Fruit fly (Drosophila melanogaster) whole organism, embryonic: Measurements from ENCODE around the gene CG11309.

Experiments
- Atf3 ChIP-seq: fragments of 200-800 bp; sonication (Bioruptor generic); optimal IDR thresholded peaks from 3 replicates; lab custom pipeline; 2016; ENCODE audit warnings: missing biosample characterization, missing genetic modification characterization
- CG12769 ChIP-seq: fragments of 200-800 bp; sonication (Bioruptor generic); optimal IDR thresholded peaks from 2 replicates; lab custom pipeline; 2019; ENCODE audit warnings: missing biosample characterization, mild to moderate bottlenecking, missing genetic modification characterization, moderate library complexity
- CG13424 ChIP-seq: fragments of 200-800 bp; sonication (Bioruptor generic); optimal IDR thresholded peaks from 2 replicates; lab custom pipeline; 2019; ENCODE audit warnings: missing biosample characterization, mild to moderate bottlenecking, missing genetic modification characterization, moderate library complexity
- CG14710 ChIP-seq: fragments of 200-800 bp; sonication (Bioruptor generic); optimal IDR thresholded peaks from 3 replicates; lab custom pipeline; 2019; ENCODE audit warnings: missing biosample characterization, mild to moderate bottlenecking, missing genetic modification characterization, moderate library complexity
- CG15514 ChIP-seq: fragments of 200-800 bp; sonication (Bioruptor generic); optimal IDR thresholded peaks from 3 replicates; lab custom pipeline; 2017; ENCODE audit warnings: missing biosample characterization, missing genetic modification characterization, mild to moderate bottlenecking, moderate library complexity, missing genetic modification reagents
- CG1603 ChIP-seq: fragments of 200-800 bp; sonication (Bioruptor generic); optimal IDR thresholded peaks from 2 replicates; lab custom pipeline; 2019; ENCODE audit warnings: missing biosample characterization, mild to moderate bottlenecking, missing genetic modification characterization, moderate library complexity
- CG17361 ChIP-seq: fragments of 200-800 bp; sonication (Bioruptor generic); IDR thresholded peaks from 3 replicates; pipeline ENCODE4 v1.3.6; 2022; ENCODE audit warnings: missing biosample characterization, missing genetic modification characterization
- CG17385 ChIP-seq: fragments of 200-800 bp; sonication (Bioruptor generic); optimal IDR thresholded peaks from 3 replicates; lab custom pipeline; 2018; ENCODE audit warnings: missing biosample characterization, mild to moderate bottlenecking, missing genetic modification characterization
- CG2889 ChIP-seq: fragments of 200-800 bp; sonication (Bioruptor generic); IDR thresholded peaks from 3 replicates; pipeline ENCODE4 v1.3.6; 2022; ENCODE audit warnings: missing biosample characterization, missing genetic modification characterization
- CG30403 ChIP-seq: fragments of 200-800 bp; sonication (Bioruptor generic); optimal IDR thresholded peaks from 3 replicates; lab custom pipeline; 2016; ENCODE audit warnings: missing biosample characterization, missing genetic modification characterization
- CG31224 ChIP-seq: fragments of 200-800 bp; sonication (Bioruptor generic); IDR thresholded peaks from 2 replicates; pipeline ENCODE4 v1.3.6; 2022; ENCODE audit warnings: missing biosample characterization, missing genetic modification characterization
- CG31441 ChIP-seq: fragments of 200-800 bp; sonication (Bioruptor generic); IDR thresholded peaks from 2 replicates; pipeline ENCODE4 v1.3.6; 2022; ENCODE audit warnings: missing biosample characterization, missing genetic modification characterization
- CG3163 ChIP-seq: fragments of 200-800 bp; sonication (Bioruptor generic); optimal IDR thresholded peaks from 3 replicates; lab custom pipeline; 2016; ENCODE audit warnings: missing biosample characterization, missing genetic modification characterization
- CG3281 ChIP-seq: fragments of 200-800 bp; sonication (Bioruptor generic); optimal IDR thresholded peaks from 3 replicates; lab custom pipeline; 2017; ENCODE audit warnings: missing biosample characterization, mild to moderate bottlenecking, missing genetic modification characterization
- CG4820 ChIP-seq: fragments of 200-800 bp; sonication (Bioruptor generic); optimal IDR thresholded peaks from 3 replicates; lab custom pipeline; 2016; ENCODE audit warnings: missing biosample characterization, missing genetic modification characterization
- CG8290 ChIP-seq, 3 experiments: fragments of 200-800 bp; sonication (Bioruptor generic); optimal IDR thresholded peaks; 2 replicates each; lab custom pipeline; 2016 to 2019; ENCODE audit warnings: missing biosample characterization in 3 of 3, missing genetic modification characterization in 3 of 3, mild to moderate bottlenecking in 2 of 3, moderate library complexity in 1 of 3
- CG8388 ChIP-seq: fragments of 200-800 bp; sonication (Bioruptor generic); optimal IDR thresholded peaks from 2 replicates; lab custom pipeline; 2019; ENCODE audit warnings: missing biosample characterization, mild to moderate bottlenecking, missing genetic modification characterization, moderate library complexity
- Dfd ChIP-seq, 2 experiments: fragments of >200 bp; optimal IDR thresholded peaks; 2 replicates each; lab custom pipeline; 2017; ENCODE audit warnings: missing biosample characterization in 2 of 2, missing genetic modification characterization in 2 of 2
- Eip74EF ChIP-seq, 2 experiments: fragments of 200-800 bp in 1 of 2; fragments of >200 bp in 1 of 2; sonication (Bioruptor generic) in 1 of 2; optimal IDR thresholded peaks; 2 replicates each; lab custom pipeline; 2017 to 2019; ENCODE audit warnings: missing biosample characterization in 2 of 2, missing genetic modification characterization in 2 of 2, mild to moderate bottlenecking in 1 of 2, moderate library complexity in 1 of 2
- Ets97D ChIP-seq: fragments of 200-800 bp; sonication (Bioruptor generic); optimal IDR thresholded peaks from 3 replicates; lab custom pipeline; 2016; ENCODE audit warnings: missing biosample characterization, missing genetic modification characterization
- Fer3 ChIP-seq: fragments of 200-800 bp; sonication (Bioruptor generic); optimal IDR thresholded peaks from 2 replicates; lab custom pipeline; 2018; ENCODE audit warnings: missing biosample characterization, mild to moderate bottlenecking, missing genetic modification characterization, moderate library complexity
- HLH3B ChIP-seq: fragments of 200-800 bp; sonication (Bioruptor generic); IDR thresholded peaks from 2 replicates; pipeline ENCODE4 v1.3.6; 2022; ENCODE audit warnings: missing biosample characterization, missing genetic modification characterization
- Kr ChIP-seq: fragments of 200-800 bp; sonication (Bioruptor generic); optimal IDR thresholded peaks from 2 replicates; lab custom pipeline; 2017; ENCODE audit warnings: missing biosample characterization, mild to moderate bottlenecking, missing genetic modification characterization
- Optix ChIP-seq: fragments of 200-800 bp; sonication (Bioruptor generic); IDR thresholded peaks from 3 replicates; pipeline ENCODE4 v1.3.6; 2022; ENCODE audit warnings: missing biosample characterization, missing genetic modification characterization
- Six4 ChIP-seq: fragments of 200-800 bp; sonication (Bioruptor generic); optimal IDR thresholded peaks from 2 replicates; lab custom pipeline; 2016; ENCODE audit warnings: missing biosample characterization, missing genetic modification characterization
- Usf ChIP-seq: fragments of 200-800 bp; sonication (Bioruptor generic); optimal IDR thresholded peaks from 2 replicates; lab custom pipeline; 2017; ENCODE audit warnings: missing genotype, missing biosample characterization, missing genetic modification characterization
- Xbp1 ChIP-seq: fragments of 200-800 bp; sonication (Bioruptor generic); optimal IDR thresholded peaks from 3 replicates; lab custom pipeline; 2016; ENCODE audit warnings: missing biosample characterization, mild to moderate bottlenecking, missing genetic modification characterization
- YL-1 ChIP-seq: fragments of 200-800 bp; sonication (Bioruptor generic); optimal IDR thresholded peaks from 3 replicates; lab custom pipeline; 2017; ENCODE audit warnings: missing biosample characterization, mild to moderate bottlenecking, missing genetic modification characterization
- abd-A ChIP-seq: fragments of 200-800 bp; sonication (Bioruptor generic); optimal IDR thresholded peaks from 3 replicates; lab custom pipeline; 2019; ENCODE audit warnings: missing biosample characterization, mild to moderate bottlenecking, missing genetic modification characterization, moderate library complexity
- ara ChIP-seq: fragments of 200-800 bp; sonication (Bioruptor generic); IDR thresholded peaks from 2 replicates; pipeline ENCODE4 v1.3.6; 2022; ENCODE audit warnings: missing biosample characterization, missing genetic modification characterization
- danr ChIP-seq: fragments of 200-800 bp; sonication (Bioruptor generic); IDR thresholded peaks from 2 replicates; pipeline ENCODE4 v1.3.6; 2022; ENCODE audit warnings: missing biosample characterization, missing genetic modification characterization
- esg ChIP-seq: fragments of 200-800 bp; sonication (Bioruptor generic); conservative IDR thresholded peaks from 2 replicates; pipeline ENCODE4 v1.3.6; 2022; ENCODE audit warnings: missing biosample characterization, missing genetic modification characterization
- exex ChIP-seq: fragments of 200-800 bp; sonication (Bioruptor generic); optimal IDR thresholded peaks from 4 replicates; lab custom pipeline; 2018; ENCODE audit warnings: missing biosample characterization, mild to moderate bottlenecking, missing genetic modification characterization, moderate library complexity
- grau ChIP-seq: fragments of 200-800 bp; optimal IDR thresholded peaks from 3 replicates; lab custom pipeline; 2019; ENCODE audit warnings: missing biosample characterization, mild to moderate bottlenecking, missing genetic modification characterization, moderate library complexity
- gro ChIP-seq: fragments of 200-800 bp; sonication (Bioruptor generic); optimal IDR thresholded peaks from 2 replicates; lab custom pipeline; 2016; ENCODE audit warnings: missing biosample characterization, missing genetic modification characterization
- gsb ChIP-seq: fragments of 200-800 bp; sonication (Bioruptor generic); IDR thresholded peaks from 2 replicates; pipeline ENCODE4 v1.3.6; 2022; ENCODE audit warnings: missing biosample characterization, missing genetic modification characterization
- lbe ChIP-seq: fragments of 200-800 bp; sonication (Bioruptor generic); optimal IDR thresholded peaks from 2 replicates; lab custom pipeline; 2016; ENCODE audit warnings: missing biosample characterization, mild to moderate bottlenecking, missing genetic modification characterization
- nerfin-1 ChIP-seq: fragments of 200-800 bp; sonication (Bioruptor generic); optimal IDR thresholded peaks from 3 replicates; lab custom pipeline; 2019; ENCODE audit warnings: missing biosample characterization, mild to moderate bottlenecking, missing genetic modification characterization, moderate library complexity
- pnt ChIP-seq: fragments of 200-800 bp; sonication (Bioruptor generic); optimal IDR thresholded peaks from 3 replicates; lab custom pipeline; 2016; ENCODE audit warnings: missing biosample characterization, missing genetic modification characterization
- pum ChIP-seq: fragments of 200-800 bp; sonication (Bioruptor generic); optimal IDR thresholded peaks from 2 replicates; lab custom pipeline; 2016; ENCODE audit warnings: missing biosample characterization, missing genetic modification characterization
- repo ChIP-seq: fragments of 200-800 bp; sonication (Bioruptor generic); optimal IDR thresholded peaks from 2 replicates; lab custom pipeline; 2016; ENCODE audit warnings: missing biosample characterization, missing genetic modification characterization
- sd ChIP-seq: fragments of 200-800 bp; sonication (Bioruptor generic); optimal IDR thresholded peaks from 3 replicates; lab custom pipeline; 2018; ENCODE audit warnings: missing biosample characterization, mild to moderate bottlenecking, missing genetic modification characterization, moderate library complexity
- sens-2 ChIP-seq: fragments of 200-800 bp; sonication (Bioruptor generic); IDR thresholded peaks from 2 replicates; pipeline ENCODE4 v1.3.6; 2022; ENCODE audit warnings: missing biosample characterization, missing genetic modification characterization
- shn ChIP-seq: fragments of 200-800 bp; sonication (Bioruptor generic); optimal IDR thresholded peaks from 3 replicates; lab custom pipeline; 2016; ENCODE audit warnings: missing biosample characterization, missing genetic modification characterization
- slbo ChIP-seq: fragments of 200-800 bp; sonication (Bioruptor generic); IDR thresholded peaks from 2 replicates; pipeline ENCODE4 v1.3.6; 2022; ENCODE audit warnings: missing biosample characterization, missing genetic modification characterization
- sr ChIP-seq: fragments of 200-800 bp; sonication (Bioruptor generic); IDR thresholded peaks from 3 replicates; pipeline ENCODE4 v1.3.6; 2022; ENCODE audit warnings: missing biosample characterization, missing genetic modification characterization
- tll ChIP-seq, 2 experiments: fragments of 200-800 bp in 1 of 2; fragments of >200 bp in 1 of 2; sonication (Bioruptor generic) in 1 of 2; optimal IDR thresholded peaks; 2 replicates each; lab custom pipeline; 2017 to 2019; ENCODE audit warnings: missing biosample characterization in 2 of 2, missing genetic modification characterization in 2 of 2, mild to moderate bottlenecking in 1 of 2, moderate library complexity in 1 of 2
- toy ChIP-seq: fragments of 200-800 bp; sonication (Bioruptor generic); IDR thresholded peaks from 2 replicates; pipeline ENCODE4 v1.3.6; 2022; ENCODE audit warnings: missing biosample characterization, missing genetic modification characterization
- tup ChIP-seq: fragments of 200-800 bp; sonication (Bioruptor generic); optimal IDR thresholded peaks from 2 replicates; lab custom pipeline; 2016; ENCODE audit warnings: missing biosample characterization, mild to moderate bottlenecking, missing genetic modification characterization, moderate library complexity
- wor ChIP-seq: fragments of 200-800 bp; sonication (Bioruptor generic); IDR thresholded peaks from 2 replicates; pipeline ENCODE4 v1.3.6; 2022; ENCODE audit warnings: missing biosample characterization, missing genetic modification characterization

Gene CG11309

dm6 chr3L:21347197-21347831 is 42.9 kb upstream of the CG11309 start (continued):
- TF ChIP-seq pum (peak; percentile 50), CG4820 (GFP tag; lab: Kevin White, UChicago) (peak; percentile 47), Optix (GFP tag; lab: Robert Waterston, UW) (peak; percentile 8; the same call in 1 of the 3 replicates), Dfd (GFP tag; optimal IDR thresholded peaks at IDR 0.05; lab: Kevin White, UChicago) (no peak), Kr (GFP tag; lab: Kevin White, UChicago) (no peak), CG3163 (GFP tag; lab: Kevin White, UChicago) (no peak), CG14710 (peak; percentile 40), repo (GFP tag; lab: Kevin White, UChicago) (no peak), exex (tag; lab: Kevin White, UChicago) (no peak), Eip74EF (GFP tag; optimal IDR thresholded peaks at IDR 0.05; lab: Kevin White, UChicago) (peak in 1 of 2 experiments; percentile 42), CG3281 (GFP tag; lab: Kevin White, UChicago) (no peak), Atf3 (peak; percentile 24), CG31224 (GFP tag; lab: Robert Waterston, UW) (no peak), Ets97D (peak; percentile 0), danr (GFP tag; lab: Robert Waterston, UW) (no peak), CG13424 (tag; lab: Kevin White, UChicago) (peak; percentile 7), pnt (GFP tag; lab: Kevin White, UChicago) (peak; percentile 38), CG8388 (GFP tag; lab: Kevin White, UChicago) (peak; percentile 46), tup (GFP tag; lab: Kevin White, UChicago) (no peak), CG17385 (GFP tag; lab: Kevin White, UChicago) (peak; percentile 1), CG2889 (GFP tag; lab: Robert Waterston, UW) (no peak), CG30403 (GFP tag; lab: Kevin White, UChicago) (peak; percentile 68), gsb (no peak), CG8290 (GFP tag; optimal IDR thresholded peaks at IDR 0.05; lab: Kevin White, UChicago) (no peak), CG8290 (tag; optimal IDR thresholded peaks at IDR 0.05; lab: Kevin White, UChicago) (peak in 1 of 2 experiments; percentile 68), ara (GFP tag; lab: Robert Waterston, UW) (no peak), CG15514 (GFP tag; lab: Kevin White, UChicago) (peak; percentile 1), gro (GFP tag; lab: Kevin White, UChicago) (no peak), grau (peak; percentile 57), HLH3B (GFP tag; lab: Robert Waterston, UW) (peak; percentile 59; the same call in 1 of the 2 replicates), YL-1 (GFP tag; lab: Kevin White, UChicago) (no peak), CG1603 (tag; lab: Kevin White, UChicago) (peak; percentile 60), shn (GFP tag; lab: Kevin White, UChicago) (peak; percentile 21), sr (GFP tag; lab: Robert Waterston, UW) (no peak), CG12769 (no peak), CG17361 (GFP tag; lab: Robert Waterston, UW) (peak; percentile 72), nerfin-1 (tag; lab: Kevin White, UChicago) (no peak), Usf (no peak), lbe (GFP tag; lab: Kevin White, UChicago) (no peak), toy (GFP tag; lab: Robert Waterston, UW) (no peak), sens-2 (GFP tag; lab: Robert Waterston, UW) (no peak), slbo (peak; percentile 69), wor (GFP tag; lab: Robert Waterston, UW) (peak; percentile 19; the same call in 1 of the 2 replicates), esg (GFP tag; lab: Robert Waterston, UW) (no peak), tll (GFP tag; optimal IDR thresholded peaks at IDR 0.05; lab: Kevin White, UChicago) (no peak), sd (tag; lab: Kevin White, UChicago) (no peak), Six4 (GFP tag; lab: Kevin White, UChicago) (peak; percentile 25), abd-A (tag; lab: Kevin White, UChicago) (no peak), Xbp1 (GFP tag; lab: Kevin White, UChicago) (peak; percentile 68), Fer3 (tag; lab: Kevin White, UChicago) (peak; percentile 3), CG31441 (GFP tag; lab: Robert Waterston, UW) (peak; percentile 62)
